Worm (Caenorhabditis elegans): ENCODE data around the gene srh-299.

ce11 chrV:15821398-15821797, 41.7 kb upstream of the srh-299 start, which contains the start of gene srbc-49:
- TF ChIP-seq nhr-11 (tag; optimal IDR thresholded peaks at IDR 0.05) (no peak), nfya-1 (tag; optimal IDR thresholded peaks at IDR 0.05) (no peak), ceh-18 (tag; optimal IDR thresholded peaks at IDR 0.05) (no peak), pha-4 (tag; optimal IDR thresholded peaks at IDR 0.05) (no peak), pqm-1 (tag; optimal IDR thresholded peaks at IDR 0.05) (no peak), pha-2 (tag; optimal IDR thresholded peaks at IDR 0.05) (no peak), syd-9 (tag; optimal IDR thresholded peaks at IDR 0.05) (no peak)

Measured in whole organism, late embryonic.